Worm (Caenorhabditis elegans) whole organism, L4 larva: ENCODE results near the gene irld-27.

ENCODE experiments used
- F10B5.3 ChIP-seq: sonication (generic microtip); optimal IDR thresholded peaks from 2 replicates; lab custom pipeline; 2016; ENCODE audit warnings: mild to moderate bottlenecking, missing genetic modification characterization, missing compliant biosample characterization
- aha-1 ChIP-seq: fragments of 150-350 bp; peaks from one replicate; lab custom pipeline; 2014; ENCODE audit warnings: missing biosample characterization, missing genetic modification characterization
- ceh-82 ChIP-seq: sonication (generic microtip); optimal IDR thresholded peaks from 2 replicates; lab custom pipeline; 2017; ENCODE audit warnings: missing biosample characterization, missing genetic modification characterization
- mxl-2 ChIP-seq: fragments of 200-800 bp; sonication (Bioruptor generic); conservative IDR thresholded peaks from 2 replicates; pipeline ENCODE4 v1.3.6; 2022; ENCODE audit warnings: missing genetic modification reagents, missing genetic modification characterization, missing compliant biosample characterization
- nhr-42 ChIP-seq: fragments of 200-800 bp; sonication (Bioruptor generic); IDR thresholded peaks from 2 replicates; pipeline ENCODE4 v1.3.6; 2022; ENCODE audit warnings: missing genetic modification characterization, missing compliant biosample characterization
- pha-4 ChIP-seq, 2 experiments: fragments of 150-350 bp in 1 of 2; fragments of 200-800 bp in 1 of 2; sonication (Bioruptor generic) in 1 of 2; IDR thresholded peaks in 1 of 2; optimal IDR thresholded peaks in 1 of 2; 2 replicates each; pipeline versions ENCODE4 v1.3.6 to Lab custom; 2014 to 2022; ENCODE audit warnings: missing genetic modification characterization in 2 of 2, missing genetic modification reagents in 2 of 2, missing biosample characterization in 1 of 2, missing compliant biosample characterization in 1 of 2
- sdz-12 ChIP-seq: fragments of 200-800 bp; sonication (Bioruptor generic); optimal IDR thresholded peaks from 2 replicates; lab custom pipeline; 2018; ENCODE audit warnings: mild to moderate bottlenecking, missing genetic modification characterization, missing compliant biosample characterization
- tra-1 ChIP-seq: fragments of 200-800 bp; sonication (Bioruptor generic); IDR thresholded peaks from 2 replicates; pipeline ENCODE4 v1.3.6; 2022; ENCODE audit warnings: missing genetic modification reagents, missing genetic modification characterization, missing compliant biosample characterization

ce11 chrII:3376789-3377188 is 44.6 kb downstream of the irld-27 start, which contains the start of gene bath-9:
- TF ChIP-seq F10B5.3 (no peak), nhr-42 (GFP tag; lab: Robert Waterston, UW) (no peak), pha-4 (GFP tag; IDR thresholded peaks at IDR 0.05; lab: Robert Waterston, UW) (no peak), pha-4 (tag; optimal IDR thresholded peaks at IDR 0.05; lab: Kevin White, UChicago) (no peak), ceh-82 (tag; lab: Kevin White, UChicago) (no peak), mxl-2 (GFP tag; lab: Robert Waterston, UW) (no peak), tra-1 (GFP tag; lab: Robert Waterston, UW) (no peak), sdz-12 (GFP tag; lab: Kevin White, UChicago) (no peak), aha-1 (tag; lab: Kevin White, UChicago) (no peak)
